Worm (Caenorhabditis elegans) whole organism, L4 larva: ENCODE results near the gene ZK856.14.
A peak's percentile ranks its signal among the peaks of the same experiment; 100 is the strongest.

Experiments used
- F10B5.3 ChIP-seq: sonication (generic microtip); optimal IDR thresholded peaks from 2 replicates; lab custom pipeline; 2016; ENCODE audit warnings: mild to moderate bottlenecking, missing genetic modification characterization, missing compliant biosample characterization
- T26A8.4 ChIP-seq: fragments of 200-800 bp; sonication (Bioruptor generic); IDR thresholded peaks from 2 replicates; pipeline ENCODE4 v1.3.6; 2022; ENCODE audit warnings: missing genetic modification characterization, missing compliant biosample characterization
- Y105C5A.15 ChIP-seq: fragments of 200-800 bp; sonication (Bioruptor generic); IDR thresholded peaks from 2 replicates; pipeline ENCODE4 v1.3.6; 2022; ENCODE audit warnings: missing genetic modification characterization, missing compliant biosample characterization
- Y48G9A.11 ChIP-seq: fragments of 200-800 bp; sonication (Bioruptor generic); IDR thresholded peaks from 2 replicates; pipeline ENCODE4 v1.3.6; 2022; ENCODE audit warnings: missing genetic modification reagents, missing genetic modification characterization, missing compliant biosample characterization
- ZK337.2 ChIP-seq: fragments of 200-800 bp; sonication (Bioruptor generic); IDR thresholded peaks from 2 replicates; pipeline ENCODE4 v1.3.6; 2022; ENCODE audit warnings: missing genetic modification reagents, missing genetic modification characterization, missing compliant biosample characterization
- ama-1 ChIP-seq: fragments of 150-350 bp; optimal IDR thresholded peaks from 2 replicates; lab custom pipeline; 2014; ENCODE audit warnings: inconsistent platforms, mixed read lengths
- ceh-20 ChIP-seq: fragments of 200-800 bp; sonication (Bioruptor generic); IDR thresholded peaks from 2 replicates; pipeline ENCODE4 v1.3.6; 2022; ENCODE audit warnings: missing genetic modification reagents, missing genetic modification characterization, missing compliant biosample characterization
- ceh-32 ChIP-seq: sonication (generic microtip); optimal IDR thresholded peaks from 2 replicates; lab custom pipeline; 2016; ENCODE audit warnings: mild to moderate bottlenecking, missing genetic modification characterization, missing compliant biosample characterization; ENCODE audit not compliant: poor library complexity
- ceh-44 ChIP-seq: fragments of 200-800 bp; sonication (Bioruptor generic); IDR thresholded peaks from 2 replicates; pipeline ENCODE4 v1.3.6; 2022; ENCODE audit warnings: missing genetic modification reagents, missing genetic modification characterization, missing compliant biosample characterization
- ceh-82 ChIP-seq: sonication (generic microtip); optimal IDR thresholded peaks from 2 replicates; lab custom pipeline; 2017; ENCODE audit warnings: missing biosample characterization, missing genetic modification characterization
- ctbp-1 ChIP-seq: fragments of 200-800 bp; sonication (Bioruptor generic); IDR thresholded peaks from 2 replicates; pipeline ENCODE4 v1.3.6; 2022; ENCODE audit warnings: missing genetic modification reagents, missing genetic modification characterization, missing compliant biosample characterization
- daf-16 ChIP-seq, 3 experiments: sonication (generic microtip); optimal IDR thresholded peaks; 2 replicates each; lab custom pipeline; 2016 to 2017; ENCODE audit warnings: missing genetic modification characterization in 3 of 3, missing genetic modification reagents in 3 of 3, mild to moderate bottlenecking in 2 of 3, missing compliant biosample characterization in 2 of 3, missing biosample characterization in 1 of 3, moderate library complexity in 1 of 3
- daf-19 ChIP-seq: fragments of 200-800 bp; sonication (Bioruptor generic); conservative IDR thresholded peaks from 2 replicates; pipeline ENCODE4 v1.3.6; 2022; ENCODE audit warnings: missing genetic modification characterization, missing compliant biosample characterization
- dmd-6 ChIP-seq: fragments of 200-800 bp; sonication (Bioruptor generic); IDR thresholded peaks from 2 replicates; pipeline ENCODE4 v1.3.6; 2022; ENCODE audit warnings: missing genetic modification reagents, missing genetic modification characterization, missing compliant biosample characterization
- duxl-1 ChIP-seq: sonication (generic microtip); optimal IDR thresholded peaks from 2 replicates; lab custom pipeline; 2016; ENCODE audit warnings: mild to moderate bottlenecking, missing genetic modification characterization, moderate library complexity, missing compliant biosample characterization; ENCODE audit not compliant: poor library complexity
- egl-27 ChIP-seq: sonication (generic microtip); optimal IDR thresholded peaks from 3 replicates; lab custom pipeline; 2017; ENCODE audit warnings: missing biosample characterization, missing genetic modification reagents, missing genetic modification characterization
- fkh-10 ChIP-seq: fragments of 150-350 bp; optimal IDR thresholded peaks from 2 replicates; lab custom pipeline; 2014; ENCODE audit warnings: missing biosample characterization, missing genetic modification reagents, missing genetic modification characterization
- fos-1 ChIP-seq: fragments of 150-350 bp; optimal IDR thresholded peaks from 2 replicates; lab custom pipeline; 2014; ENCODE audit warnings: missing biosample characterization, missing genetic modification characterization
- hlh-11 ChIP-seq: fragments of 200-800 bp; sonication (Bioruptor generic); optimal IDR thresholded peaks from 2 replicates; lab custom pipeline; 2018; ENCODE audit warnings: mild to moderate bottlenecking, missing genetic modification characterization, missing compliant biosample characterization
- hlh-30 ChIP-seq: sonication (generic microtip); optimal IDR thresholded peaks from 2 replicates; lab custom pipeline; 2017; ENCODE audit warnings: antibody characterized with exemption, mild to moderate bottlenecking, missing genetic modification characterization, missing compliant biosample characterization; ENCODE audit not compliant: insufficient read depth
- hmg-1.1 ChIP-seq: fragments of 200-800 bp; sonication (Bioruptor generic); IDR thresholded peaks from 2 replicates; pipeline ENCODE4 v1.3.6; 2022; ENCODE audit warnings: missing genetic modification reagents, missing genetic modification characterization, missing compliant biosample characterization
- lim-7 ChIP-seq: fragments of 200-800 bp; sonication (Bioruptor generic); IDR thresholded peaks from 2 replicates; pipeline ENCODE4 v1.3.6; 2022; ENCODE audit warnings: missing genetic modification characterization, missing compliant biosample characterization
- lin-15B ChIP-seq: fragments of 150-350 bp; sonication (generic microtip); optimal IDR thresholded peaks from 3 replicates; lab custom pipeline; 2014; ENCODE audit warnings: missing biosample characterization, missing genetic modification characterization
- lin-38 ChIP-seq: fragments of 200-800 bp; sonication (Bioruptor generic); IDR thresholded peaks from 2 replicates; pipeline ENCODE4 v1.3.6; 2022; ENCODE audit warnings: missing genetic modification reagents, missing genetic modification characterization, missing compliant biosample characterization
- lin-39 ChIP-seq: fragments of 150-350 bp; optimal IDR thresholded peaks from 2 replicates; lab custom pipeline; 2014; ENCODE audit warnings: missing biosample characterization, missing genetic modification reagents, missing genetic modification characterization
- lir-3 ChIP-seq: sonication (generic microtip); optimal IDR thresholded peaks from 2 replicates; lab custom pipeline; 2016; ENCODE audit warnings: mild to moderate bottlenecking, missing genetic modification characterization, missing compliant biosample characterization
- lsy-2 ChIP-seq, 2 experiments: fragments of 150-350 bp in 1 of 2; sonication (generic microtip) in 1 of 2; optimal IDR thresholded peaks; 2 replicates each; lab custom pipeline; 2014 to 2017; ENCODE audit warnings: missing biosample characterization in 2 of 2, missing genetic modification characterization in 2 of 2
- madf-5 ChIP-seq, 2 experiments: fragments of 200-800 bp; sonication (Bioruptor generic); IDR thresholded peaks; 2 replicates each; pipeline ENCODE4 v1.3.6; 2022; ENCODE audit warnings: missing compliant biosample characterization in 2 of 2, missing genetic modification characterization in 2 of 2
- madf-9 ChIP-seq: fragments of 200-800 bp; sonication (Bioruptor generic); conservative IDR thresholded peaks from 2 replicates; pipeline ENCODE4 v1.3.6; 2022; ENCODE audit warnings: missing genetic modification reagents, missing genetic modification characterization, missing compliant biosample characterization
- mep-1 ChIP-seq: fragments of 150-350 bp; sonication (generic microtip); optimal IDR thresholded peaks from 3 replicates; lab custom pipeline; 2014; ENCODE audit warnings: missing biosample characterization, missing genetic modification characterization
- mxl-2 ChIP-seq: fragments of 200-800 bp; sonication (Bioruptor generic); conservative IDR thresholded peaks from 2 replicates; pipeline ENCODE4 v1.3.6; 2022; ENCODE audit warnings: missing genetic modification reagents, missing genetic modification characterization, missing compliant biosample characterization
- nhr-10 ChIP-seq: fragments of 150-350 bp; optimal IDR thresholded peaks from 2 replicates; lab custom pipeline; 2014; ENCODE audit warnings: missing biosample characterization, missing genetic modification characterization
- nhr-102 ChIP-seq: sonication (generic microtip); optimal IDR thresholded peaks from 2 replicates; lab custom pipeline; 2016; ENCODE audit warnings: mild to moderate bottlenecking, missing genetic modification characterization, moderate library complexity, missing compliant biosample characterization
- nhr-11 ChIP-seq: fragments of 150-350 bp; optimal IDR thresholded peaks from 2 replicates; lab custom pipeline; 2014; ENCODE audit warnings: missing biosample characterization, missing genetic modification characterization
- nhr-28 ChIP-seq: fragments of 150-350 bp; optimal IDR thresholded peaks from 2 replicates; lab custom pipeline; 2014; ENCODE audit warnings: missing biosample characterization, missing genetic modification characterization
- skn-1 ChIP-seq: fragments of 150-350 bp; optimal IDR thresholded peaks from 2 replicates; lab custom pipeline; 2014; ENCODE audit warnings: missing biosample characterization, missing genetic modification characterization
- snpc-1.2 ChIP-seq: fragments of 200-800 bp; sonication (Bioruptor generic); IDR thresholded peaks from 2 replicates; pipeline ENCODE4 v1.3.6; 2022; ENCODE audit warnings: missing genetic modification reagents, missing genetic modification characterization, missing compliant biosample characterization
- spr-1 ChIP-seq: sonication (generic microtip); optimal IDR thresholded peaks from 2 replicates; lab custom pipeline; 2016; ENCODE audit warnings: mild to moderate bottlenecking, missing genetic modification characterization, missing compliant biosample characterization
- spr-3 ChIP-seq: fragments of 200-800 bp; sonication (Bioruptor generic); optimal IDR thresholded peaks from 2 replicates; lab custom pipeline; 2018; ENCODE audit warnings: mild to moderate bottlenecking, missing genetic modification characterization, missing compliant biosample characterization
- tra-1 ChIP-seq: fragments of 200-800 bp; sonication (Bioruptor generic); IDR thresholded peaks from 2 replicates; pipeline ENCODE4 v1.3.6; 2022; ENCODE audit warnings: missing genetic modification reagents, missing genetic modification characterization, missing compliant biosample characterization
- unc-62 ChIP-seq, 3 experiments: fragments of 150-350 bp in 1 of 3; sonication (generic microtip); optimal IDR thresholded peaks in 2 of 3; peaks in 1 of 3; 1 replicate in 1 of 3; 2 replicates in 2 of 3; lab custom pipeline; 2014 to 2017; ENCODE audit warnings: missing biosample characterization in 3 of 3, missing genetic modification characterization in 3 of 3, missing genetic modification reagents in 3 of 3, missing genotype in 1 of 3
- zfp-2 ChIP-seq: sonication (generic microtip); optimal IDR thresholded peaks from 2 replicates; lab custom pipeline; 2016; ENCODE audit warnings: mild to moderate bottlenecking, missing genetic modification characterization, missing compliant biosample characterization
- ztf-11 ChIP-seq: fragments of 150-350 bp; optimal IDR thresholded peaks from 2 replicates; lab custom pipeline; 2014; ENCODE audit warnings: missing biosample characterization, missing genetic modification characterization

ZK856.14 gene

ce11 chrV:10244018-10244720 is 27.3 kb downstream of the ZK856.14 start (continued):
- TF ChIP-seq daf-16 (GFP tag; optimal IDR thresholded peaks at IDR 0.05; lab: Kevin White, UChicago), result no peak
- peak; percentile 73 for TF ChIP-seq daf-16 (tag; optimal IDR thresholded peaks at IDR 0.05; lab: Kevin White, UChicago)
- TF ChIP-seq ZK337.2 (GFP tag; lab: Robert Waterston, UW), result no peak
- no peak for TF ChIP-seq nhr-11 (tag; lab: Kevin White, UChicago)
- TF ChIP-seq madf-5 (GFP tag; IDR thresholded peaks at IDR 0.05; lab: Robert Waterston, UW), result no peak
- no peak for TF ChIP-seq lin-39 (tag; lab: Kevin White, UChicago)
- no peak for TF ChIP-seq unc-62 (GFP tag; optimal IDR thresholded peaks at IDR 0.05 in 1 of 2; lab: Kevin White, UChicago)
- TF ChIP-seq unc-62 (tag; optimal IDR thresholded peaks at IDR 0.05; lab: Kevin White, UChicago), result no peak
- TF ChIP-seq nhr-28 (tag; lab: Kevin White, UChicago), result peak; percentile 67
- no peak for TF ChIP-seq nhr-102 (tag; lab: Kevin White, UChicago)
- no peak for TF ChIP-seq lim-7 (GFP tag; lab: Robert Waterston, UW)
- peak; percentile 18; the same call in 1 of the 2 replicates for TF ChIP-seq dmd-6 (GFP tag; lab: Robert Waterston, UW)
- TF ChIP-seq madf-9 (GFP tag; lab: Robert Waterston, UW), result no peak
- no peak for TF ChIP-seq tra-1 (GFP tag; lab: Robert Waterston, UW)
- peak; percentile 20 for TF ChIP-seq hlh-30 (tag; lab: Kevin White, UChicago)
- TF ChIP-seq lsy-2 (tag; optimal IDR thresholded peaks at IDR 0.05; lab: Kevin White, UChicago), result no peak
- no peak for TF ChIP-seq daf-19
- no peak for TF ChIP-seq nhr-10 (tag; lab: Kevin White, UChicago)
- TF ChIP-seq fkh-10 (GFP tag; lab: Kevin White, UChicago), result no peak
- TF ChIP-seq ceh-32 (tag; lab: Kevin White, UChicago), result no peak
- no peak for TF ChIP-seq zfp-2 (tag; lab: Kevin White, UChicago)
- no peak for TF ChIP-seq spr-3
- no peak for TF ChIP-seq ctbp-1 (GFP tag; lab: Robert Waterston, UW)
- TF ChIP-seq lin-38, result no peak
- TF ChIP-seq mep-1 (tag; lab: Kevin White, UChicago), result no peak
- no peak for TF ChIP-seq Y48G9A.11 (GFP tag; lab: Robert Waterston, UW)
- no peak for TF ChIP-seq T26A8.4 (GFP tag; lab: Robert Waterston, UW)
- no peak for TF ChIP-seq ceh-82 (tag; lab: Kevin White, UChicago)
- no peak for TF ChIP-seq ztf-11 (tag; lab: Kevin White, UChicago)
- TF ChIP-seq snpc-1.2 (GFP tag; lab: Robert Waterston, UW), result no peak
- no peak for TF ChIP-seq duxl-1 (tag; lab: Kevin White, UChicago)
- TF ChIP-seq ceh-20 (GFP tag; lab: Robert Waterston, UW), result no peak
- TF ChIP-seq spr-1 (tag; lab: Kevin White, UChicago), result no peak
- no peak for TF ChIP-seq hmg-1.1 (GFP tag; lab: Robert Waterston, UW)
- no peak for TF ChIP-seq Y105C5A.15 (GFP tag; lab: Robert Waterston, UW)
- TF ChIP-seq F10B5.3 (tag; lab: Kevin White, UChicago), result no peak
- no peak for TF ChIP-seq skn-1 (tag; lab: Kevin White, UChicago)
- no peak for TF ChIP-seq lir-3
- TF ChIP-seq mxl-2 (GFP tag; lab: Robert Waterston, UW), result no peak
- TF ChIP-seq ceh-44, result no peak
- TF ChIP-seq ama-1 (lab: Kevin White, UChicago), result no peak
- TF ChIP-seq fos-1, result no peak
- no peak for TF ChIP-seq lin-15B (tag; lab: Kevin White, UChicago)
- TF ChIP-seq egl-27 (tag; lab: Kevin White, UChicago), result no peak
- peak; percentile 34 for TF ChIP-seq hlh-11 (tag; lab: Kevin White, UChicago)
